Fruit fly (Drosophila melanogaster): ENCODE data around the gene CG32202.

Gene CG32202

DNA sequence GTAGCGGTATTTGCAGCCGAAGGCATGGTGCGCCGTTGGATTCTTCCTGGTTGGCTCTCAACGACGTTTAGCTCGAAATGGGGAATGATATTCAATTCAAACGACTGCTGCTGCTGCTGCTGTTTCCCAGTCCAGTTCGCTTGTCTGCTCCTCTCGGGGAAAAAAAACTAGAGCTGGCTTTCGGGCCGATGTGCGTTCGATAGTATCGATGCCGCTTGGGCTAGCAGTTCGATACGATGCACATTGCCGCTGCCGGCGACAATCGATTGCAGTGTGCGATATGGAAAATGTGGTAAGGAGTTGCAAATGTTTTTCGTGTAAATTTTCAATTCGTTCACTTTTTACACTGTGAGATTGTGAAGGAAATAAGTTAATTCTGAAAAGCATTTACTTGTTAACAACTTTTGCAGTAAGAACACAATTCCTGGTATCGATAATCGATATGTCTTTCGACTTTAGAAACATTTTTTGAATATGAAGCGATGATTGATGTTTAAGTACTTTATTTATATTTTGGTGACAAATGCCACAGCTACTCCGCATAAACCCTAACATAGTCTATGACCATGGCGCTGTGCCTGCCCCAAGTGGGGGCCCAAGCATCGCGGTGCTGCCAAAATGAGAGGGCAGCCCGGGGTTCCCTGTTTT, 8.9 kb upstream of the CG32202 start, which contains the start of gene Capr:
Gene Capr, minus strand, starts transcription at position 339 of the 648 bp plus-strand sequence.
- TF ChIP-seq Hnf4 (GFP tag; optimal IDR thresholded peaks at IDR 0.05), result peak; percentile 64
- TF ChIP-seq dsf (GFP tag; optimal IDR thresholded peaks at IDR 0.05; ENCODE audit: borderline replicate concordance), result no peak
- no peak for TF ChIP-seq ey (GFP tag; optimal IDR thresholded peaks at IDR 0.05)
- TF ChIP-seq sage (GFP tag; optimal IDR thresholded peaks at IDR 0.05), result no peak
- TF ChIP-seq Jra (GFP tag; optimal IDR thresholded peaks at IDR 0.05), result peak; percentile 75
- TF ChIP-seq psq (GFP tag; optimal IDR thresholded peaks at IDR 0.05), result no peak
- no peak for TF ChIP-seq Hr78 (GFP tag; optimal IDR thresholded peaks at IDR 0.05)
- TF ChIP-seq pan (optimal IDR thresholded peaks at IDR 0.05), result no peak
- TF ChIP-seq Abd-B (GFP tag; optimal IDR thresholded peaks at IDR 0.05), result no peak
- no peak for TF ChIP-seq Dfd (GFP tag; optimal IDR thresholded peaks at IDR 0.05)
- TF ChIP-seq rgr (GFP tag; optimal IDR thresholded peaks at IDR 0.05), result peak; percentile 82
- TF ChIP-seq tai (GFP tag; optimal IDR thresholded peaks at IDR 0.05), result no peak
- no peak for TF ChIP-seq Vsx2 (GFP tag; optimal IDR thresholded peaks at IDR 0.05; ENCODE audit: partially characterized antibody)
- TF ChIP-seq sv (GFP tag; optimal IDR thresholded peaks at IDR 0.05), result no peak
- TF ChIP-seq lola (GFP tag; optimal IDR thresholded peaks at IDR 0.05), result no peak
- TF ChIP-seq CG32264 (GFP tag; optimal IDR thresholded peaks at IDR 0.05), result no peak
- TF ChIP-seq jim (GFP tag; optimal IDR thresholded peaks at IDR 0.05), result no peak
- peak; percentile 48 for TF ChIP-seq h (GFP tag; optimal IDR thresholded peaks at IDR 0.05)
- no peak for TF ChIP-seq GATAd (GFP tag; optimal IDR thresholded peaks at IDR 0.05)
- TF ChIP-seq usp (GFP tag; optimal IDR thresholded peaks at IDR 0.05), result no peak
- no peak for TF ChIP-seq Myc (optimal IDR thresholded peaks at IDR 0.05)
- peak; percentile 94 for TF ChIP-seq Hr83 (GFP tag; optimal IDR thresholded peaks at IDR 0.05; ENCODE audit: poor library complexity, severe bottlenecking)
- TF ChIP-seq foxo (GFP tag; optimal IDR thresholded peaks at IDR 0.05), result peak in 1 of 2 experiments; percentile 45
- TF ChIP-seq fru (GFP tag; optimal IDR thresholded peaks at IDR 0.05), result peak; percentile 9
- no peak for TF ChIP-seq dl (GFP tag; optimal IDR thresholded peaks at IDR 0.05; ENCODE audit: insufficient read depth in 1 of 2, partially characterized antibody in 2 of 2)
- peak; percentile 25 for TF ChIP-seq OdsH (GFP tag; optimal IDR thresholded peaks at IDR 0.05)
- no peak for TF ChIP-seq dmrt93B (GFP tag; optimal IDR thresholded peaks at IDR 0.05)
- peak; percentile 39 for TF ChIP-seq br (GFP tag; optimal IDR thresholded peaks at IDR 0.05)
- TF ChIP-seq CG9705 (GFP tag; optimal IDR thresholded peaks at IDR 0.05), result no peak
- TF ChIP-seq woc (GFP tag; optimal IDR thresholded peaks at IDR 0.05), result no peak
- TF ChIP-seq Sp1 (GFP tag; optimal IDR thresholded peaks at IDR 0.05), result peak; percentile 27
- no peak for TF ChIP-seq Mio (GFP tag; optimal IDR thresholded peaks at IDR 0.05)
- TF ChIP-seq Rel (GFP tag; optimal IDR thresholded peaks at IDR 0.05), result no peak
- TF ChIP-seq Rel (tag; optimal IDR thresholded peaks at IDR 0.05), result peak; percentile 80
- TF ChIP-seq HLH106 (tag; optimal IDR thresholded peaks at IDR 0.05), result peak; percentile 36
- peak; percentile 15 for TF ChIP-seq brk (GFP tag; optimal IDR thresholded peaks at IDR 0.05)

DNA sequence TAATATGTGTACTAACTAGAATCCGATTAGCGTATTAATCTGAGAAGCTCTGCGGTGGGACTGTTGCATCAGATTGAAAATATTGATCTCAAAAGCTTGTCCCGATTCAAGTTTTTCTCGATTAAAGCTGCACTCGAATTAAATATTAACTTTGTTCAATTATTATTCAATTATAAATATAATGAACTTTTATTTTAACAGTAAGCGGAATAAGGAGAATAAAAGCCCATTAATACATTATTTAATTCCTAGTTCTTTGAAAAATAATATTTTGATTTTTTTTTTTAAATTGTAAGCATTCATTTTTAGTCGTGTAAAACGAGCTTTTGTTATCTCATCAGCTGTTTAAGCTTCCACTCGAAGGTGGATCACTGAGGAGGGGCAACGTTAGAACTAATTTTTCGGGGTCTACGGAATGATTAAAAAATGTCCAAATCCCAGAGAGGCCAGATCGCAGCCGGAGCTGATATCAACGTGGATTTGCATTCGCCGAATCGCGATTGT, 6.6 kb upstream of the CG32202 start, which contains the start of the genes GNBP2 and GNBP1:
Gene GNBP2, minus strand, starts transcription at position 51 of the 504 bp plus-strand sequence.
Gene GNBP1, plus strand, starts transcription at position 438 of the 504 bp plus-strand sequence.
- TF ChIP-seq Hnf4 (GFP tag; optimal IDR thresholded peaks at IDR 0.05) (peak; percentile 80), CrebA (GFP tag; optimal IDR thresholded peaks at IDR 0.05; ENCODE audit: borderline replicate concordance) (no peak), br (GFP tag; optimal IDR thresholded peaks at IDR 0.05) (peak; percentile 64), lola (GFP tag; optimal IDR thresholded peaks at IDR 0.05) (no peak), CG32264 (GFP tag; optimal IDR thresholded peaks at IDR 0.05) (no peak), foxo (GFP tag; optimal IDR thresholded peaks at IDR 0.05) (peak in 1 of 2 experiments; percentile 93), brk (GFP tag; optimal IDR thresholded peaks at IDR 0.05) (peak; percentile 91), Vsx2 (GFP tag; optimal IDR thresholded peaks at IDR 0.05; ENCODE audit: partially characterized antibody) (no peak), h (GFP tag; optimal IDR thresholded peaks at IDR 0.05) (peak; percentile 93), N (GFP tag; optimal IDR thresholded peaks at IDR 0.05) (no peak), psq (GFP tag; optimal IDR thresholded peaks at IDR 0.05) (peak; percentile 87), fru (GFP tag; optimal IDR thresholded peaks at IDR 0.05) (peak; percentile 89), pan (optimal IDR thresholded peaks at IDR 0.05) (no peak), Dif (GFP tag; optimal IDR thresholded peaks at IDR 0.05; ENCODE audit: partially characterized antibody) (no peak), ey (GFP tag; optimal IDR thresholded peaks at IDR 0.05) (peak; percentile 68), dsf (GFP tag; optimal IDR thresholded peaks at IDR 0.05; ENCODE audit: borderline replicate concordance) (peak; percentile 30), Myc (optimal IDR thresholded peaks at IDR 0.05) (no peak), CG9705 (GFP tag; optimal IDR thresholded peaks at IDR 0.05) (no peak), dl (GFP tag; optimal IDR thresholded peaks at IDR 0.05; ENCODE audit: insufficient read depth in 1 of 2, partially characterized antibody in 2 of 2) (no peak), sv (GFP tag; optimal IDR thresholded peaks at IDR 0.05) (no peak), Sp1 (GFP tag; optimal IDR thresholded peaks at IDR 0.05) (peak; percentile 90), Dfd (GFP tag; optimal IDR thresholded peaks at IDR 0.05) (no peak), Rel (GFP tag; optimal IDR thresholded peaks at IDR 0.05) (no peak), Rel (tag; optimal IDR thresholded peaks at IDR 0.05) (peak; percentile 40), Abd-B (GFP tag; optimal IDR thresholded peaks at IDR 0.05) (no peak), sage (GFP tag; optimal IDR thresholded peaks at IDR 0.05) (peak; percentile 71), HLH106 (tag; optimal IDR thresholded peaks at IDR 0.05) (peak; percentile 87), OdsH (GFP tag; optimal IDR thresholded peaks at IDR 0.05) (peak; percentile 93), Hr78 (GFP tag; optimal IDR thresholded peaks at IDR 0.05) (no peak), dmrt93B (GFP tag; optimal IDR thresholded peaks at IDR 0.05) (no peak), jim (GFP tag; optimal IDR thresholded peaks at IDR 0.05) (no peak), rgr (GFP tag; optimal IDR thresholded peaks at IDR 0.05) (peak; percentile 91), woc (GFP tag; optimal IDR thresholded peaks at IDR 0.05) (peak; percentile 55), Jra (GFP tag; optimal IDR thresholded peaks at IDR 0.05) (peak; percentile 66), Mio (GFP tag; optimal IDR thresholded peaks at IDR 0.05) (no peak), GATAd (GFP tag; optimal IDR thresholded peaks at IDR 0.05) (peak; percentile 40), tai (GFP tag; optimal IDR thresholded peaks at IDR 0.05) (no peak), Hr83 (GFP tag; optimal IDR thresholded peaks at IDR 0.05; ENCODE audit: poor library complexity, severe bottlenecking) (no peak), usp (GFP tag; optimal IDR thresholded peaks at IDR 0.05) (no peak)
